Fruit fly (Drosophila melanogaster) Kc167 (cell line): ENCODE measurements around the gene CG32137.

Experiments
- Myc ChIP-seq: fragments of >200 bp; optimal IDR thresholded peaks from 2 replicates; lab custom pipeline; 2017; ENCODE audit warnings: missing external identifiers
- Sin3A ChIP-seq: fragments of >200 bp; optimal IDR thresholded peaks from 2 replicates; lab custom pipeline; 2018; ENCODE audit warnings: missing external identifiers
- h ChIP-seq: fragments of >200 bp; optimal IDR thresholded peaks from 3 replicates; lab custom pipeline; 2018; ENCODE audit warnings: missing external identifiers
- insv ChIP-seq: fragments of >200 bp; optimal IDR thresholded peaks from 3 replicates; lab custom pipeline; 2018; ENCODE audit warnings: missing external identifiers
- psq ChIP-seq: fragments of >200 bp; optimal IDR thresholded peaks from 2 replicates; lab custom pipeline; 2017; ENCODE audit warnings: missing external identifiers
- ttk ChIP-seq: sonication (Bioruptor generic); optimal IDR thresholded peaks from 2 replicates; lab custom pipeline; 2017; ENCODE audit warnings: missing external identifiers

DNA sequence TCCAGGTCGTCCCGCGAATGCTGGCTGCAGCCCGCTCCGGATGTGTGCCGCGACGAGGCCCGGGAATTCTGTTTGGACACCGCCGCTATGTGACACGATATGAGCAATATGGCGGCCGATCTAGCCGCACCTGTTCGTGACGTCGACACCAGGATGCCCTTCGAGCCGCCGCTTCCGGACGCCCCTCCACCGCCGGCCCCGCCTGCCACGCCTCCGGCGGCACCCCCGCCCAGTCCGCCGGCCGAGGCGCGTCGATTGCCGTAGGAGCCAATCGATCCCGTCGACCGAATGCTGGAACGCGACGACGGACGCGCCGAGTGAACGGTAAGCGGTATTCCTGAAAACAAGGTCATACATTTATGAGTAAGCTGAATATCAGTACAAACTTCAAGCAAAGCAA, 43.5 kb downstream of the CG32137 start:
- no peak for TF ChIP-seq insv (lab: Kevin White, UChicago)
- no peak for TF ChIP-seq psq (lab: Kevin White, UChicago)
- TF ChIP-seq h (lab: Kevin White, UChicago), result no peak
- TF ChIP-seq Myc (lab: Kevin White, UChicago), result no peak
- TF ChIP-seq Sin3A (lab: Kevin White, UChicago), result no peak
- no peak for TF ChIP-seq ttk (lab: Kevin White, UChicago)
